Worm (Caenorhabditis elegans) whole organism, L2 larva: ENCODE measurements around the gene M02D8.3.

Experiments used
- aly-2 ChIP-seq: fragments of 150-350 bp; optimal IDR thresholded peaks from 2 replicates; lab custom pipeline; 2014; ENCODE audit warnings: missing biosample characterization, missing genetic modification characterization
- dmd-4 ChIP-seq: sonication (generic microtip); optimal IDR thresholded peaks from 2 replicates; lab custom pipeline; 2017; ENCODE audit warnings: missing biosample characterization, missing genetic modification characterization
- lin-13 ChIP-seq: fragments of 150-350 bp; optimal IDR thresholded peaks from 2 replicates; lab custom pipeline; 2014; ENCODE audit warnings: missing biosample characterization, missing genetic modification reagents, missing genetic modification characterization
- nhr-237 ChIP-seq: fragments of 150-350 bp; optimal IDR thresholded peaks from 2 replicates; lab custom pipeline; 2014; ENCODE audit warnings: missing biosample characterization, missing genetic modification characterization

- TF ChIP-seq lin-13 (GFP tag; lab: Kevin White, UChicago), result no peak
- no peak for TF ChIP-seq dmd-4 (tag; lab: Kevin White, UChicago)
- no peak for TF ChIP-seq nhr-237 (tag; lab: Kevin White, UChicago)
- TF ChIP-seq aly-2 (tag; lab: Kevin White, UChicago), result no peak
Measured at ce11 chrX:8770316-8770715, 33.5 kb upstream of the M02D8.3 start.
